Fruit fly (Drosophila melanogaster) whole organism, pupa: ENCODE results near the gene CG4658.

Source experiments
- CG12605 ChIP-seq: fragments of 200-800 bp; sonication (Bioruptor generic); IDR thresholded peaks from 2 replicates; pipeline ENCODE4 v1.3.6; 2022; ENCODE audit warnings: missing biosample characterization, missing genetic modification characterization
- CG13204 ChIP-seq: fragments of 200-800 bp; sonication (Bioruptor generic); optimal IDR thresholded peaks from 2 replicates; lab custom pipeline; 2018; ENCODE audit warnings: missing biosample characterization, mild to moderate bottlenecking, missing genetic modification characterization, moderate library complexity
- CG14655 ChIP-seq: fragments of 200-800 bp; sonication (Bioruptor generic); optimal IDR thresholded peaks from 3 replicates; lab custom pipeline; 2017; ENCODE audit warnings: mild to moderate bottlenecking, missing biosample characterization, missing genetic modification reagents, missing genetic modification characterization
- CG32121 ChIP-seq: fragments of 200-800 bp; sonication (Bioruptor generic); IDR thresholded peaks from 2 replicates; pipeline ENCODE4 v1.3.6; 2022; ENCODE audit warnings: missing biosample characterization, missing genetic modification characterization
- Pif1A ChIP-seq: fragments of 200-800 bp; sonication (Bioruptor generic); optimal IDR thresholded peaks from 3 replicates; lab custom pipeline; 2016; ENCODE audit warnings: missing biosample characterization, missing genetic modification characterization
- Snoo ChIP-seq: fragments of 200-800 bp; sonication (Bioruptor generic); optimal IDR thresholded peaks from 3 replicates; lab custom pipeline; 2017; ENCODE audit warnings: missing biosample characterization, mild to moderate bottlenecking, missing genetic modification characterization, inconsistent platforms
- fd96Ca ChIP-seq: fragments of 200-800 bp; sonication (Bioruptor generic); IDR thresholded peaks from 3 replicates; pipeline ENCODE4 v1.3.6; 2022; ENCODE audit warnings: missing biosample characterization, missing genetic modification characterization
- gl ChIP-seq: fragments of 200-800 bp; sonication (Bioruptor generic); optimal IDR thresholded peaks from 2 replicates; lab custom pipeline; 2018; ENCODE audit warnings: missing biosample characterization, mild to moderate bottlenecking, missing genetic modification characterization

- TF ChIP-seq CG32121 (GFP tag; lab: Robert Waterston, UW) (no peak), CG12605 (no peak), gl (tag; lab: Kevin White, UChicago) (no peak), Pif1A (GFP tag; lab: Kevin White, UChicago) (no peak), CG14655 (GFP tag; lab: Kevin White, UChicago) (no peak), CG13204 (no peak), Snoo (tag; lab: Kevin White, UChicago) (no peak), fd96Ca (GFP tag; lab: Robert Waterston, UW) (no peak)
Measured at dm6 chr2L:9919218-9919617, 37.7 kb upstream of the CG4658 start.
